Fruit fly (Drosophila melanogaster) whole organism, adult: Measurements from ENCODE around the gene CG17746.

Experiments used
- CG11617 ChIP-seq: fragments of 200-800 bp; sonication (Bioruptor generic); optimal IDR thresholded peaks from 2 replicates; lab custom pipeline; 2017; ENCODE audit warnings: mild to moderate bottlenecking, missing biosample characterization, missing genetic modification reagents, missing genetic modification characterization
- CG12768 ChIP-seq: fragments of 200-800 bp; sonication (Bioruptor generic); optimal IDR thresholded peaks from 2 replicates; lab custom pipeline; 2017; ENCODE audit warnings: missing biosample characterization, missing genetic modification characterization, mild to moderate bottlenecking, moderate library complexity, missing genetic modification reagents
- CG14711 ChIP-seq: fragments of 200-800 bp; sonication (Bioruptor generic); optimal IDR thresholded peaks from 2 replicates; lab custom pipeline; 2018; ENCODE audit warnings: missing biosample characterization, mild to moderate bottlenecking, missing genetic modification characterization, moderate library complexity
- CG1620 ChIP-seq: fragments of 200-800 bp; sonication (Bioruptor generic); optimal IDR thresholded peaks from 2 replicates; lab custom pipeline; 2016; ENCODE audit warnings: missing biosample characterization, missing genetic modification characterization
- CG33017 ChIP-seq: fragments of 200-800 bp; sonication (Bioruptor generic); optimal IDR thresholded peaks from 2 replicates; lab custom pipeline; 2018; ENCODE audit warnings: missing biosample characterization, mild to moderate bottlenecking, missing genetic modification characterization, moderate library complexity
- CG5204 ChIP-seq: fragments of 200-800 bp; sonication (Bioruptor generic); optimal IDR thresholded peaks from 2 replicates; lab custom pipeline; 2016; ENCODE audit warnings: missing biosample characterization, missing genetic modification characterization
- CG7045 ChIP-seq: fragments of 200-800 bp; sonication (Bioruptor generic); optimal IDR thresholded peaks from 2 replicates; lab custom pipeline; 2017; ENCODE audit warnings: missing biosample characterization, mild to moderate bottlenecking, missing genetic modification characterization
- CG7101 ChIP-seq: fragments of 200-800 bp; sonication (Bioruptor generic); optimal IDR thresholded peaks from 2 replicates; lab custom pipeline; 2018; ENCODE audit warnings: missing biosample characterization, mild to moderate bottlenecking, missing genetic modification characterization, moderate library complexity
- Clk ChIP-seq: fragments of 200-800 bp; sonication (Bioruptor generic); optimal IDR thresholded peaks from 2 replicates; lab custom pipeline; 2017; ENCODE audit warnings: missing biosample characterization, missing genetic modification characterization
- Crg-1 ChIP-seq: fragments of 200-800 bp; sonication (Bioruptor generic); optimal IDR thresholded peaks from 2 replicates; lab custom pipeline; 2016; ENCODE audit warnings: missing biosample characterization, missing genetic modification characterization
- Hr96 ChIP-seq: fragments of 200-800 bp; sonication (Bioruptor generic); optimal IDR thresholded peaks from 2 replicates; lab custom pipeline; 2016; ENCODE audit warnings: missing biosample characterization, missing genetic modification characterization
- Mnt ChIP-seq: fragments of 200-800 bp; sonication (Bioruptor generic); optimal IDR thresholded peaks from 2 replicates; lab custom pipeline; 2016; ENCODE audit warnings: missing biosample characterization, mild to moderate bottlenecking, missing genetic modification characterization
- bab1 ChIP-seq: fragments of 200-800 bp; sonication (Bioruptor generic); optimal IDR thresholded peaks from 3 replicates; lab custom pipeline; 2019; ENCODE audit warnings: missing biosample characterization, mild to moderate bottlenecking, missing genetic modification characterization, moderate library complexity
- cic ChIP-seq: fragments of 200-800 bp; sonication (Bioruptor generic); optimal IDR thresholded peaks from 2 replicates; lab custom pipeline; 2017; ENCODE audit warnings: missing biosample characterization, mild to moderate bottlenecking, missing genetic modification characterization, moderate library complexity
- cnc ChIP-seq, 2 experiments: fragments of >200 bp; optimal IDR thresholded peaks; 2 replicates each; lab custom pipeline; 2017
- kay ChIP-seq: fragments of 200-800 bp; sonication (Bioruptor generic); peaks from one replicate; lab custom pipeline; 2016; ENCODE audit warnings: missing biosample characterization, missing genetic modification characterization, borderline replicate concordance
- ovo ChIP-seq: fragments of 200-800 bp; sonication (Bioruptor generic); optimal IDR thresholded peaks from 2 replicates; lab custom pipeline; 2016; ENCODE audit warnings: missing biosample characterization, missing genetic modification characterization
- pad ChIP-seq: fragments of 200-800 bp; sonication (Bioruptor generic); optimal IDR thresholded peaks from 3 replicates; lab custom pipeline; 2017; ENCODE audit warnings: missing biosample characterization, missing genetic modification characterization, mild to moderate bottlenecking, moderate library complexity, missing genetic modification reagents
- tj ChIP-seq: fragments of 200-800 bp; sonication (Bioruptor generic); optimal IDR thresholded peaks from 3 replicates; lab custom pipeline; 2017; ENCODE audit warnings: missing biosample characterization, mild to moderate bottlenecking, missing genetic modification characterization, moderate library complexity
- toe ChIP-seq: fragments of 200-800 bp; sonication (Bioruptor generic); optimal IDR thresholded peaks from 2 replicates; lab custom pipeline; 2016; ENCODE audit warnings: missing biosample characterization, missing genetic modification characterization

The CG17746 gene

DNA sequence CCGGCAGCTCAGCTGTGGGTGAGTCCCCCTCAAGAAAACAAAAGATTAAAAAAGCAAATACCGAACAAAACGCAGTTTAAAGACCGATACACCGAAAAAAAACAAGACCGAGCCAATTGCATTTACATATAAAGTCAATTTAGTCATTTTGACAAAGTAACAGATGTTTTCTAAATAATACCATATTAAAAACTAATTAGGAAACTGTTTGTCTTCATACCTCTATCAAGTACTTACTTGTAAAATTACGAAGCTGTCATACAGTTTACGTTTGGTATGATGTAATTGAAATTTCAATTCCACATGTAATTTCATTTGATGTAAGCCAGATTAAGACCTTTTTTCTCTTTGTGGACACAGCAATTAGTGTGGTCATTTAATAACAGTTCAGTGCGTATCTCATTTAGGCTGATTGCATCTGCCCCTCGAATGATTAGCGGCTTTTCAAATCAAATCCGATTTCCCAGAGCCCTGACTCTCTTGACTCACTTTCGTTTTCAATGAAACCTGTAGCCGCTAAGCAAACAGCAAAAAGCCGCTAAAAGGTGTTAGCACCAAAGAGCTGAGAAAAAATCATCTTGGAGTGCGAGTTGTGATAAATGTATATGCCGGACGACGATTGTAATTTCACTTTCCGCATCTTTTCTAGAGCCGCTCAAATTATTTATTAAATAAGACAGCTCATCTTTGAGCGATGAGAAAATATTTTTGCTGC, 35.2 kb upstream of the CG17746 start:
- TF ChIP-seq CG33017 (no peak), Clk (no peak), CG11617 (GFP tag; lab: Kevin White, UChicago) (no peak), bab1 (GFP tag; lab: Kevin White, UChicago) (no peak), CG14711 (tag; lab: Kevin White, UChicago) (no peak), CG5204 (no peak), Crg-1 (GFP tag; lab: Kevin White, UChicago) (no peak), Mnt (no peak), cic (GFP tag; lab: Kevin White, UChicago) (no peak), CG7101 (tag; lab: Kevin White, UChicago) (no peak), CG1620 (no peak), ovo (GFP tag; lab: Kevin White, UChicago) (no peak), tj (GFP tag; lab: Kevin White, UChicago) (no peak), Hr96 (GFP tag; lab: Kevin White, UChicago) (no peak)

DNA sequence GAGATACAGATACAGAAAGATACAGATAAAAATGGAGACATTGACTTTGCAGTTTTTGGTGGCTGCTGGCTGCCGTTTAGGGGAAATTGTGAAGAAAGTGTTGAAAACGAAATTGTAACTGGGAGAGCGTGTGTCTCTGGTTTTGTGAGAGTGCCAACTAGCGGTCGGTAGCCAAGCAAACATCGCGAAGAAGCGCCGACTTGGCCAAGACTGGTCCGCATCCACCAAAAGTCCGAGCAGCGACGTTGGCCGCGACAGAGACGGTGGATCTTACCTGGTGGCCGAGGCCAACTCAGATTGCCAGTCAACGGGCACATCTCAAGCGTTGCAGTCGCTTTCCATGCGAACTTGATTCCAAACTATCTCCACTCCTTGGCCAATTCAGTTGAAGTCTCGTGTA, 31.4 kb upstream of the CG17746 start, which contains the start of gene CG14960:
Gene CG14960 (plus strand): TSS at position 301 of the 400 bp plus-strand sequence.
- no peak for TF ChIP-seq Hr96 (GFP tag; lab: Kevin White, UChicago)
- no peak for TF ChIP-seq CG14711 (tag; lab: Kevin White, UChicago)

- TF ChIP-seq Mnt (no peak), Crg-1 (GFP tag; lab: Kevin White, UChicago) (no peak), CG12768 (GFP tag; lab: Kevin White, UChicago) (no peak), cnc (optimal IDR thresholded peaks at IDR 0.05; lab: Kevin White, UChicago) (no peak), CG33017 (no peak), cic (GFP tag; lab: Kevin White, UChicago) (no peak), CG1620 (no peak), Hr96 (GFP tag; lab: Kevin White, UChicago) (no peak), ovo (GFP tag; lab: Kevin White, UChicago) (no peak), toe (GFP tag; lab: Kevin White, UChicago) (no peak), CG7101 (tag; lab: Kevin White, UChicago) (no peak), bab1 (GFP tag; lab: Kevin White, UChicago) (no peak), kay (GFP tag; lab: Kevin White, UChicago) (no peak), pad (GFP tag; lab: Kevin White, UChicago) (no peak)
Measured at dm6 chr3L:3268161-3268560, 28.8 kb upstream of the CG17746 start, which contains the start of gene CG34265. Gene CG34265, plus strand, starts transcription at chr3L:3268461.

DNA sequence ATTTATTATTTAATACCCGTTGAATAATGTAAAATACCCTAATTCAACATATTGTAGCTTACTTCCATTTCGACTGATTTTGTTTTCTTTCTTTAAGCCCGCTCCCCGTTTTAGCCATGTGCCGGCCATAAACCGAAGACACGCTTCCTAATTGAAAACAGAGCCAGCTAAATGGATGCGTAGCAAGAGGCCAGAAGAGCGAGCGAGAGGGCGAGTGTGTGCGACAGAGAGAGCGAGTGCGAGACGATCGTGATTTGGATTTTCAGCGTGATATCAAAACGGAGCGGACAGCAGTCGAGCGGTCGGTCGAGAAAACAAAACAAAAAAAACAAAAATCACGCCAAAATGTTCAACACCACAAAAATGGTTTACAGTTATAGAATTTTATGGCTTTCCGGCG, 26.9 kb upstream of the CG17746 start:
- TF ChIP-seq CG33017, result no peak
- no peak for TF ChIP-seq CG14711 (tag; lab: Kevin White, UChicago)
- TF ChIP-seq CG7101 (tag; lab: Kevin White, UChicago), result no peak
- TF ChIP-seq cnc (optimal IDR thresholded peaks at IDR 0.05; lab: Kevin White, UChicago), result no peak
- no peak for TF ChIP-seq Crg-1 (GFP tag; lab: Kevin White, UChicago)
- TF ChIP-seq CG1620, result no peak
- no peak for TF ChIP-seq CG5204
- TF ChIP-seq pad (GFP tag; lab: Kevin White, UChicago), result no peak
- TF ChIP-seq CG12768 (GFP tag; lab: Kevin White, UChicago), result no peak
- TF ChIP-seq tj (GFP tag; lab: Kevin White, UChicago), result no peak
- no peak for TF ChIP-seq toe (GFP tag; lab: Kevin White, UChicago)
- no peak for TF ChIP-seq kay (GFP tag; lab: Kevin White, UChicago)
- no peak for TF ChIP-seq cic (GFP tag; lab: Kevin White, UChicago)
- TF ChIP-seq bab1 (GFP tag; lab: Kevin White, UChicago), result no peak
- no peak for TF ChIP-seq CG11617 (GFP tag; lab: Kevin White, UChicago)
- TF ChIP-seq Mnt, result no peak
- no peak for TF ChIP-seq ovo (GFP tag; lab: Kevin White, UChicago)

DNA sequence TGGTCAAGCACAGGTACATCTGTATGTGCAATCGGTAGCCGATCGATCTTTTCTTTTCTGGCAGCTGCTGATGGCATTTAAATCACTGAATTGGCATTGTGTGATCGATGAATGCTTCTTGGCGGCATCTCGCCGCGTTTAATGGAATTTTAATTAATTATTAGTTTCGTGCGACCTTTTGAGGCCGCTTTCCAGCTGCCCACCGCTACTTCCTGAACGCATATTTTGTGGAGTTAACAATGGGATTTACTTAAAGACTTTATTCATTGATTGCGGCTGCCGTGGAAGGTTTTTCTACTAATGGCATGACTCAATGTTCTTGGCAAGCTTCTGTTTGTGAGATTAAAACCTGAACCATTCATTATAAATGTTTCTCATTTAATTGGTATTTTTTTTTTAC, 22.3 kb upstream of the CG17746 start:
- TF ChIP-seq Clk, result no peak
- no peak for TF ChIP-seq CG12768 (GFP tag; lab: Kevin White, UChicago)
- no peak for TF ChIP-seq toe (GFP tag; lab: Kevin White, UChicago)
- TF ChIP-seq ovo (GFP tag; lab: Kevin White, UChicago), result no peak
- no peak for TF ChIP-seq pad (GFP tag; lab: Kevin White, UChicago)
- no peak for TF ChIP-seq CG7101 (tag; lab: Kevin White, UChicago)

dm6 chr3L:3259703-3260102, 20.3 kb upstream of the CG17746 start:
- no peak for TF ChIP-seq toe (GFP tag; lab: Kevin White, UChicago)
- TF ChIP-seq Crg-1 (GFP tag; lab: Kevin White, UChicago), result no peak
- no peak for TF ChIP-seq CG33017
- TF ChIP-seq cic (GFP tag; lab: Kevin White, UChicago), result no peak
- TF ChIP-seq CG5204, result no peak
- no peak for TF ChIP-seq bab1 (GFP tag; lab: Kevin White, UChicago)
- no peak for TF ChIP-seq cnc (optimal IDR thresholded peaks at IDR 0.05; lab: Kevin White, UChicago)
- TF ChIP-seq CG7101 (tag; lab: Kevin White, UChicago), result no peak
- no peak for TF ChIP-seq CG1620
- TF ChIP-seq CG12768 (GFP tag; lab: Kevin White, UChicago), result no peak
- no peak for TF ChIP-seq Mnt
- no peak for TF ChIP-seq pad (GFP tag; lab: Kevin White, UChicago)
- TF ChIP-seq Clk, result no peak
- TF ChIP-seq Hr96 (GFP tag; lab: Kevin White, UChicago), result no peak
- no peak for TF ChIP-seq kay (GFP tag; lab: Kevin White, UChicago)
- no peak for TF ChIP-seq CG11617 (GFP tag; lab: Kevin White, UChicago)
- TF ChIP-seq CG14711 (tag; lab: Kevin White, UChicago), result no peak
- TF ChIP-seq tj (GFP tag; lab: Kevin White, UChicago), result no peak
- no peak for TF ChIP-seq CG7045 (GFP tag; lab: Kevin White, UChicago)
